Worm (Caenorhabditis elegans) whole organism, late embryonic: ENCODE results near the gene lev-8.

Experiments used
- F13H6.1 ChIP-seq: sonication (generic microtip); optimal IDR thresholded peaks from 2 replicates; lab custom pipeline; 2016; ENCODE audit warnings: missing genetic modification characterization, missing compliant biosample characterization
- ama-1 ChIP-seq: fragments of 150-350 bp; optimal IDR thresholded peaks from 2 replicates; lab custom pipeline; 2014
- dve-1 ChIP-seq: sonication (generic microtip); optimal IDR thresholded peaks from 2 replicates; lab custom pipeline; 2017; ENCODE audit warnings: antibody characterized with exemption, mild to moderate bottlenecking, missing genetic modification characterization, missing compliant biosample characterization
- hlh-13 ChIP-seq: fragments of 200-800 bp; sonication (Bioruptor generic); optimal IDR thresholded peaks from 2 replicates; lab custom pipeline; 2018; ENCODE audit warnings: mild to moderate bottlenecking, missing genetic modification characterization, missing compliant biosample characterization
- nhr-232 ChIP-seq: sonication (generic microtip); optimal IDR thresholded peaks from 2 replicates; lab custom pipeline; 2016; ENCODE audit warnings: missing genetic modification characterization, missing compliant biosample characterization
- pat-9 ChIP-seq: fragments of 200-800 bp; sonication (Bioruptor generic); optimal IDR thresholded peaks from 2 replicates; lab custom pipeline; 2018; ENCODE audit warnings: mild to moderate bottlenecking, missing genetic modification characterization, moderate library complexity, missing compliant biosample characterization
- sox-2 ChIP-seq: fragments of 200-800 bp; sonication (Bioruptor generic); IDR thresholded peaks from 2 replicates; pipeline ENCODE4 v1.3.6; 2022; ENCODE audit warnings: missing genetic modification reagents, missing genetic modification characterization, missing compliant biosample characterization
- unc-3 ChIP-seq, 2 experiments: fragments of 200-800 bp in 1 of 2; sonication (Bioruptor generic) in 1 of 2; sonication (generic microtip) in 1 of 2; conservative IDR thresholded peaks in 1 of 2; optimal IDR thresholded peaks in 1 of 2; 2 replicates each; pipeline versions ENCODE4 v1.3.6 to Lab custom; 2016 to 2022; ENCODE audit warnings: missing compliant biosample characterization in 2 of 2, missing genetic modification characterization in 2 of 2, missing genetic modification reagents in 1 of 2

- TF ChIP-seq dve-1 (tag; lab: Kevin White, UChicago) (no peak), F13H6.1 (no peak), ama-1 (no peak), unc-3 (GFP tag; conservative IDR thresholded peaks at IDR 0.05; lab: Robert Waterston, UW) (no peak), unc-3 (tag; optimal IDR thresholded peaks at IDR 0.05; lab: Kevin White, UChicago) (no peak), sox-2 (GFP tag; lab: Robert Waterston, UW) (no peak), nhr-232 (no peak), pat-9 (tag; lab: Kevin White, UChicago) (no peak), hlh-13 (GFP tag; lab: Kevin White, UChicago) (no peak)
Measured at ce11 chrX:11548308-11548707, 12.4 kb upstream of the lev-8 start, which contains the start of gene mig-2.
